Worm (Caenorhabditis elegans): ENCODE measurements around the gene ceh-7.

- TF ChIP-seq nhr-77 (tag; optimal IDR thresholded peaks at IDR 0.05) = no peak
- no peak for TF ChIP-seq nhr-111 (GFP tag; optimal IDR thresholded peaks at IDR 0.05)
- TF ChIP-seq nhr-237 (tag; optimal IDR thresholded peaks at IDR 0.05) = no peak
- no peak for TF ChIP-seq duxl-1 (tag; optimal IDR thresholded peaks at IDR 0.05; ENCODE audit: poor library complexity)
- no peak for TF ChIP-seq nhr-28 (tag; optimal IDR thresholded peaks at IDR 0.05)
- TF ChIP-seq lin-39 (tag; optimal IDR thresholded peaks at IDR 0.05) = no peak
Measured at ce11 chrII:8710317-8710716, 6.7 kb upstream of the ceh-7 start, which contains the start of gene srg-15.
